Worm (Caenorhabditis elegans) whole organism, L4 larva: Measurements from ENCODE around the gene M04B2.2.

ENCODE experiments used
- ceh-28 ChIP-seq: fragments of 150-350 bp; optimal IDR thresholded peaks from 2 replicates; lab custom pipeline; 2014; ENCODE audit warnings: missing biosample characterization, missing genetic modification reagents, missing genetic modification characterization
- cey-2 ChIP-seq: sonication (generic microtip); optimal IDR thresholded peaks from 3 replicates; lab custom pipeline; 2017; ENCODE audit warnings: missing genetic modification characterization, mild to moderate bottlenecking, missing compliant biosample characterization, antibody characterized with exemption, borderline replicate concordance; ENCODE audit not compliant: insufficient read depth
- fos-1 ChIP-seq: fragments of 150-350 bp; optimal IDR thresholded peaks from 2 replicates; lab custom pipeline; 2014; ENCODE audit warnings: missing biosample characterization, missing genetic modification characterization
- jun-1 ChIP-seq: fragments of 150-350 bp; optimal IDR thresholded peaks from 2 replicates; lab custom pipeline; 2014; ENCODE audit warnings: missing biosample characterization, missing genetic modification reagents, missing genetic modification characterization
- lin-39 ChIP-seq: fragments of 150-350 bp; optimal IDR thresholded peaks from 2 replicates; lab custom pipeline; 2014; ENCODE audit warnings: missing biosample characterization, missing genetic modification reagents, missing genetic modification characterization
- nhr-10 ChIP-seq: fragments of 150-350 bp; optimal IDR thresholded peaks from 2 replicates; lab custom pipeline; 2014; ENCODE audit warnings: missing biosample characterization, missing genetic modification characterization
- ztf-11 ChIP-seq: fragments of 150-350 bp; optimal IDR thresholded peaks from 2 replicates; lab custom pipeline; 2014; ENCODE audit warnings: missing biosample characterization, missing genetic modification characterization

DNA sequence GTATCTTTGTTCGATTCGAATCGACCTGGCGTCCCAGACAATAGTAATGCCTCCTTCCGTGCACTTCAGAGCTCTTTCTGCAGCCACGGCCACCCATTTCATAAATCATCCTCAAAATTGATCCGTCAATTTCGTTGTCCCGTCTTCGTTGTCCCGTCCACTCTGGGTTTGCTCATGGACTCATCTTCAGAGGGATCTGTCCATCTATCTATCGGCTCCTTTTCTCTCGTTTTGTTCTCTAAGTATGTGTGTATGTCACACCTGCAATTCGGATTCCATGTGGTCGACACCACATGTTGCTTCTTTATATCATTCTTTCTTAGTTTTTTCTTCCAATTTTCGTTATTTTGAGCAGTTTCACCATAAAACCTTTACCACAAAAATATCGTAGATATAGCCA, 44.7 kb downstream of the M04B2.2 start:
- TF ChIP-seq jun-1 (tag; lab: Kevin White, UChicago) (no peak), fos-1 (tag; lab: Kevin White, UChicago) (no peak), cey-2 (no peak), nhr-10 (tag; lab: Kevin White, UChicago) (no peak), ztf-11 (no peak), lin-39 (tag; lab: Kevin White, UChicago) (no peak), ceh-28 (no peak)
